Worm (Caenorhabditis elegans) whole organism, midembryonic: ENCODE results near the gene slt-1.

ENCODE experiments used
- T22C8.4 ChIP-seq: fragments of 200-800 bp; sonication (Bioruptor generic); IDR thresholded peaks from 2 replicates; pipeline ENCODE4 v1.3.6; 2022; ENCODE audit warnings: missing genetic modification characterization, missing compliant biosample characterization
- cog-1 ChIP-seq: sonication (generic microtip); optimal IDR thresholded peaks from 2 replicates; lab custom pipeline; 2016; ENCODE audit warnings: missing genetic modification characterization, missing compliant biosample characterization
- flt-1 ChIP-seq: fragments of 200-800 bp; sonication (Bioruptor generic); IDR thresholded peaks from 2 replicates; pipeline ENCODE4 v1.3.6; 2022; ENCODE audit warnings: missing genetic modification characterization, missing compliant biosample characterization
- tab-1 ChIP-seq: fragments of 200-800 bp; sonication (Bioruptor generic); IDR thresholded peaks from 2 replicates; pipeline ENCODE4 v1.3.6; 2022; ENCODE audit warnings: missing genetic modification characterization, missing compliant biosample characterization
- ztf-23 ChIP-seq: fragments of 200-800 bp; sonication (Bioruptor generic); IDR thresholded peaks from 2 replicates; pipeline ENCODE4 v1.3.6; 2022; ENCODE audit warnings: missing genetic modification reagents, missing genetic modification characterization, missing compliant biosample characterization

DNA sequence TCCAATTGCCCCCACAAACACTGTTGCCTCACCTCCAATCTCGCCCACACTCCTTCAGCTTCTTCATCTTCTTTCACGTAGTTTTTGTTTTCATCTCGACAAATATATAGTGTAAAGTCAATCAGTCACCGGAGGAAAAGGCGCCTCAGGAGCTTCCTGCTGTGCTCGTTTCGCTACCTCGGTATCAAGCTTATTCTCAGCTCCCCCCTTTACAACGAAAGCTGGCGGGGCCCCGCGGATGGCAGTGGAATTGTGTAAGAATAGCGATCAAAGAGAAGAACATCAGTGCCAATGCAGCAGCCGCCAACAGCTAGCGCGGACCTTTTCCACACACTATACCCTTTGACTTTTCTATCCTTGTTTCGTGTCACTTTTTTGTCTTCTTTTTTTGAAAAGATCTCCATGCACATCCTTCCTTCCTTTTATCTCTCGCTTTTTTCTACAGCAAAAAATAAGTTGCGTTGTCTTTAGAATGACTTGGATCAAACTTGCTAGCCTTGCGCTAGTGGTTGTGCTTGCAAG lies 10.3 kb downstream of the slt-1 start, which contains the start of gene csq-1:
- TF ChIP-seq flt-1 (GFP tag; lab: Robert Waterston, UW) (no peak), ztf-23 (no peak), T22C8.4 (GFP tag; lab: Robert Waterston, UW) (no peak), cog-1 (tag; lab: Kevin White, UChicago) (no peak), tab-1 (GFP tag; lab: Robert Waterston, UW) (no peak)
